Worm (Caenorhabditis elegans) whole organism, early embryonic: ENCODE measurements around the gene marc-5.

Source experiments
- F13C5.2 ChIP-seq: sonication (generic microtip); optimal IDR thresholded peaks from 2 replicates; lab custom pipeline; 2017; ENCODE audit warnings: mild to moderate bottlenecking, missing genetic modification characterization, inconsistent platforms, missing compliant biosample characterization
- aly-1 ChIP-seq: sonication (generic microtip); optimal IDR thresholded peaks from 2 replicates; lab custom pipeline; 2016; ENCODE audit warnings: missing genetic modification characterization, missing compliant biosample characterization
- ama-1 ChIP-seq: fragments of 150-350 bp; optimal IDR thresholded peaks from 2 replicates; lab custom pipeline; 2014
- ceh-13 ChIP-seq: fragments of 200-800 bp; sonication (Bioruptor generic); optimal IDR thresholded peaks from 2 replicates; lab custom pipeline; 2018; ENCODE audit warnings: mild to moderate bottlenecking, missing genetic modification characterization, missing compliant biosample characterization
- ceh-36 ChIP-seq: sonication (generic microtip); optimal IDR thresholded peaks from 2 replicates; lab custom pipeline; 2016; ENCODE audit warnings: missing genetic modification characterization, inconsistent platforms, missing compliant biosample characterization
- flt-1 ChIP-seq: fragments of 200-800 bp; sonication (Bioruptor generic); IDR thresholded peaks from 2 replicates; pipeline ENCODE4 v1.3.6; 2022; ENCODE audit warnings: missing genetic modification characterization, missing compliant biosample characterization
- hmbx-1 ChIP-seq: sonication (generic microtip); optimal IDR thresholded peaks from 2 replicates; lab custom pipeline; 2016; ENCODE audit warnings: mild to moderate bottlenecking, missing genetic modification characterization, missing compliant biosample characterization
- hmg-4 ChIP-seq: fragments of 200-800 bp; sonication (Bioruptor generic); optimal IDR thresholded peaks from 2 replicates; lab custom pipeline; 2018; ENCODE audit warnings: mild to moderate bottlenecking, missing genetic modification characterization, missing compliant biosample characterization
- hnd-1 ChIP-seq: sonication (generic microtip); optimal IDR thresholded peaks from 2 replicates; lab custom pipeline; 2016; ENCODE audit warnings: missing genetic modification characterization, missing compliant biosample characterization
- pes-1 ChIP-seq: fragments of 200-800 bp; sonication (Bioruptor generic); IDR thresholded peaks from 2 replicates; pipeline ENCODE4 v1.3.6; 2022; ENCODE audit warnings: missing genetic modification reagents, missing genetic modification characterization, missing compliant biosample characterization
- sea-1 ChIP-seq: fragments of 200-800 bp; sonication (Bioruptor generic); conservative IDR thresholded peaks from 2 replicates; pipeline ENCODE4 v1.3.6; 2022; ENCODE audit warnings: missing genetic modification characterization, missing compliant biosample characterization
- tbx-11 ChIP-seq: fragments of 200-800 bp; sonication (Bioruptor generic); IDR thresholded peaks from 2 replicates; pipeline ENCODE4 v1.3.6; 2022; ENCODE audit warnings: missing genetic modification characterization, missing compliant biosample characterization
- tbx-37 ChIP-seq: fragments of 200-800 bp; sonication (Bioruptor generic); conservative IDR thresholded peaks from 2 replicates; pipeline ENCODE4 v1.3.6; 2022; ENCODE audit warnings: missing genetic modification reagents, missing genetic modification characterization, missing compliant biosample characterization
- tra-4 ChIP-seq: sonication (generic microtip); optimal IDR thresholded peaks from 2 replicates; lab custom pipeline; 2017; ENCODE audit warnings: missing genetic modification characterization, missing compliant biosample characterization

ce11 chrII:12414805-12415204 lies 35.5 kb upstream of the marc-5 start, which contains the start of gene Y57A10C.11:
- no peak for TF ChIP-seq ama-1 (lab: Kevin White, UChicago)
- TF ChIP-seq pes-1 (GFP tag; lab: Robert Waterston, UW): no peak
- TF ChIP-seq hmg-4 (GFP tag; lab: Kevin White, UChicago): no peak
- no peak for TF ChIP-seq hnd-1 (tag; lab: Kevin White, UChicago)
- no peak for TF ChIP-seq hmbx-1 (tag; lab: Kevin White, UChicago)
- TF ChIP-seq tbx-37 (GFP tag; lab: Robert Waterston, UW): no peak
- TF ChIP-seq aly-1: no peak
- no peak for TF ChIP-seq tra-4 (tag; lab: Kevin White, UChicago)
- no peak for TF ChIP-seq ceh-36 (tag; lab: Kevin White, UChicago)
- TF ChIP-seq tbx-11: no peak
- TF ChIP-seq sea-1 (GFP tag; lab: Robert Waterston, UW): no peak
- no peak for TF ChIP-seq flt-1 (GFP tag; lab: Robert Waterston, UW)
- no peak for TF ChIP-seq ceh-13 (GFP tag; lab: Kevin White, UChicago)
- TF ChIP-seq F13C5.2 (tag; lab: Kevin White, UChicago): no peak
